Worm (Caenorhabditis elegans) whole organism, L4 larva: ENCODE data around the gene Y41G9A.17.

Experiments used
- F49E8.2 ChIP-seq: sonication (generic microtip); optimal IDR thresholded peaks from 2 replicates; lab custom pipeline; 2016; ENCODE audit warnings: missing compliant biosample characterization, mild to moderate bottlenecking, missing genetic modification characterization, borderline replicate concordance
- ama-1 ChIP-seq: fragments of 150-350 bp; optimal IDR thresholded peaks from 2 replicates; lab custom pipeline; 2014; ENCODE audit warnings: inconsistent platforms, mixed read lengths
- dmd-8 ChIP-seq: fragments of 200-800 bp; sonication (Bioruptor generic); IDR thresholded peaks from 2 replicates; pipeline ENCODE4 v1.3.6; 2022; ENCODE audit warnings: missing genetic modification characterization, missing compliant biosample characterization
- lin-39 ChIP-seq: fragments of 150-350 bp; optimal IDR thresholded peaks from 2 replicates; lab custom pipeline; 2014; ENCODE audit warnings: missing biosample characterization, missing genetic modification reagents, missing genetic modification characterization
- lir-3 ChIP-seq: sonication (generic microtip); optimal IDR thresholded peaks from 2 replicates; lab custom pipeline; 2016; ENCODE audit warnings: mild to moderate bottlenecking, missing genetic modification characterization, missing compliant biosample characterization
- nhr-11 ChIP-seq: fragments of 150-350 bp; optimal IDR thresholded peaks from 2 replicates; lab custom pipeline; 2014; ENCODE audit warnings: missing biosample characterization, missing genetic modification characterization
- pha-4 ChIP-seq, 2 experiments: fragments of 150-350 bp in 1 of 2; fragments of 200-800 bp in 1 of 2; sonication (Bioruptor generic) in 1 of 2; IDR thresholded peaks in 1 of 2; optimal IDR thresholded peaks in 1 of 2; 2 replicates each; pipeline versions ENCODE4 v1.3.6 to Lab custom; 2014 to 2022; ENCODE audit warnings: missing genetic modification characterization in 2 of 2, missing genetic modification reagents in 2 of 2, missing biosample characterization in 1 of 2, missing compliant biosample characterization in 1 of 2
- unc-62 ChIP-seq, 3 experiments: fragments of 150-350 bp in 1 of 3; sonication (generic microtip); optimal IDR thresholded peaks in 2 of 3; peaks in 1 of 3; 1 replicate in 1 of 3; 2 replicates in 2 of 3; lab custom pipeline; 2014 to 2017; ENCODE audit warnings: missing biosample characterization in 3 of 3, missing genetic modification characterization in 3 of 3, missing genetic modification reagents in 3 of 3, missing genotype in 1 of 3

DNA sequence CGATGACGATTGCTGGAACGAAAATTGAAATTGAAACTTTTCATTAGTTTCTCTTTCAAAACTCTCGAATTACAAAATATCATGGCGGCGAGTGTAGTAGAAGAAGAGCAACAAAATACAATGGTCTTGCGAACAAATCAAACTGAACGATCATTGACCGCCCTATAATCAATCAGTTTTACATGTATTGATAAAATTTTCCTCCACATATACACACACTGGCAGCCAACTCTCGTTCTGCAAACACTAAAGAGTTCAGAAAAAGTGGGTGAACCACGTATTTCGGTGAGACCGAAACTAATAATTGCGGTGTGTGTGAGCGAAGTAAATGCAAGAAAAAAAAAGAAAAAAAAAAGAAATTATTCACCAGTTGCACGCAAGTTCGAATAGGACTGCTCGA lies 47.7 kb upstream of the Y41G9A.17 start:
- TF ChIP-seq lin-39 (tag; lab: Kevin White, UChicago) (no peak), nhr-11 (tag; lab: Kevin White, UChicago) (no peak), pha-4 (GFP tag; IDR thresholded peaks at IDR 0.05; lab: Robert Waterston, UW) (no peak), pha-4 (tag; optimal IDR thresholded peaks at IDR 0.05; lab: Kevin White, UChicago) (no peak), lir-3 (no peak), ama-1 (no peak), unc-62 (GFP tag; optimal IDR thresholded peaks at IDR 0.05 in 1 of 2; lab: Kevin White, UChicago) (no peak), unc-62 (tag; optimal IDR thresholded peaks at IDR 0.05; lab: Kevin White, UChicago) (no peak), F49E8.2 (tag; lab: Kevin White, UChicago) (no peak), dmd-8 (GFP tag; lab: Robert Waterston, UW) (no peak)
